Fruit fly (Drosophila melanogaster): ENCODE measurements around the gene CG9692.

DNA sequence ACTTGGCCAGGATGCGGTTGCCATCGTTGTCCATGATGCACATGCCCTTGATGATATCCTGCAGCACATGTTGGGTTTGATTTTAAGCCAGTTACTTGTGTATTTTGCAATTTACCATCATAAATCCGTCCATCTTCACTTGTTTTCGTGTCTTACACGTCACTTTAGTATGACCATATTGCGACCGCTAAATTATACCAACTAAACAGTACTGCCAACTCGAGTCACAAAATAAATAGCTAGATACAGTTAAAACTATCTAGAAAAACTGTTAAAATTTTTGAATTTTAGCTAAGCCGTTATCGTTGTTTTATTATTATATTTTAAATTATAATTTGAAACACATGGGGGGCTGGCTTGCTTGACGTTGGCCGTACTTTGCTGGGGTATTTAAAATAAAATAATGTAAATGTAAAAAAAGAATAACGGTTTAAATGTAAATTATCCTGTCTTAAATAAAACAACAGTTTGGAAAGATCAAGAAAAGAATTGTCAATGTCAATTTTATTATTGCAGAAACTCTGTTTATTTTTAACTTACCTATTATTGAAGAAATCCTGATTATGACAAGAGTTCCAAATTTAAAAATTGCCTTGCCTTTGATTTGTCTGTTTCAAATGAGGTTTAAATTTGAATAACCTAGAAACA is 31.3 kb upstream of the CG9692 start, which contains the start of the genes zetaCOP and CG13032:
- TF ChIP-seq Ets98B (GFP tag; IDR thresholded peaks at IDR 0.05) (no peak), Snoo (tag; optimal IDR thresholded peaks at IDR 0.05) (no peak), CG10348 (GFP tag; IDR thresholded peaks at IDR 0.05) (no peak), CG15710 (tag; optimal IDR thresholded peaks at IDR 0.05) (no peak)

Measured in whole organism, pupa.